Worm (Caenorhabditis elegans): ENCODE data around the gene dhhc-4.

DNA sequence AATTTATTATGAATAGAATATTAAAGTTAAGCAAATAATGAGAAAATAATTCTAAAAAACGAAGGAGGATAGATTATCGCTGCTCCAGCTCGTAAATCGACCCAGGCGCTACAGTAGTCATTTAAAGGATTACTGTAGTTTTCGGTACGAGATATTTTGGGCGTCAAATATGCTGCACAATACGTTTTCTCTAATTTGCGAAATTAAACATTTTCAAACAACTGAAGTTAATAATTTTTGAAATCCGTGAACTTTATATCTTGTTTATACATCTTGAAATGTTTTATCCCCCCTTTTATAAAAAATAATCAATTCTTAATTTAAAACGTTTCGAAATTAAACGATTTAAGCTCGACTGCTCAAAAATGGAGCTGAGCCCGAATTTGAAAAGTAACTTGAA lies 21.5 kb downstream of the dhhc-4 start, which contains the start of gene K11H3.2:
- TF ChIP-seq ces-1 (GFP tag; optimal IDR thresholded peaks at IDR 0.05) (no peak), nhr-12 (tag; optimal IDR thresholded peaks at IDR 0.05) (no peak), drap-1 (GFP tag; optimal IDR thresholded peaks at IDR 0.05) (no peak), lin-32 (GFP tag; optimal IDR thresholded peaks at IDR 0.05) (no peak), elt-3 (tag; optimal IDR thresholded peaks at IDR 0.05) (no peak), ztf-11 (tag; optimal IDR thresholded peaks at IDR 0.05) (no peak), blmp-1 (tag; optimal IDR thresholded peaks at IDR 0.05) (no peak), elt-1 (tag; optimal IDR thresholded peaks at IDR 0.05; ENCODE audit: borderline replicate concordance, insufficient read depth) (no peak), snpc-4 (tag; optimal IDR thresholded peaks at IDR 0.05) (no peak), pha-4 (tag; optimal IDR thresholded peaks at IDR 0.05) (no peak), lin-13 (tag; optimal IDR thresholded peaks at IDR 0.05) (no peak), zip-8 (tag; optimal IDR thresholded peaks at IDR 0.05) (no peak), ceh-39 (tag; optimal IDR thresholded peaks at IDR 0.05) (no peak)
